Fruit fly (Drosophila melanogaster) whole organism, embryonic: Measurements from ENCODE around the gene CG16972.

Experiments used
- Atf-2 ChIP-seq: fragments of 200-800 bp; sonication (Bioruptor generic); optimal IDR thresholded peaks from 2 replicates; lab custom pipeline; 2016; ENCODE audit warnings: missing biosample characterization, missing genetic modification characterization
- Atf6 ChIP-seq: fragments of 200-800 bp; sonication (Bioruptor generic); IDR thresholded peaks from 2 replicates; pipeline ENCODE4 v1.3.6; 2022; ENCODE audit warnings: missing biosample characterization, missing genetic modification characterization
- Awh ChIP-seq: fragments of 200-800 bp; sonication (Bioruptor generic); IDR thresholded peaks from 2 replicates; pipeline ENCODE4, ENCODE4 v1.3.6; 2022; ENCODE audit warnings: missing biosample characterization, missing genetic modification characterization
- Blimp-1 ChIP-seq: fragments of 200-800 bp; sonication (Bioruptor generic); optimal IDR thresholded peaks from 3 replicates; lab custom pipeline; 2018; ENCODE audit warnings: missing biosample characterization, missing genetic modification characterization, mild to moderate bottlenecking, moderate library complexity, missing genetic modification reagents
- C15 ChIP-seq: fragments of 200-800 bp; sonication (Bioruptor generic); IDR thresholded peaks from 3 replicates; pipeline ENCODE4 v1.3.6; 2022; ENCODE audit warnings: missing biosample characterization, missing genetic modification characterization
- CG12104 ChIP-seq: fragments of 200-800 bp; sonication (Bioruptor generic); optimal IDR thresholded peaks from 3 replicates; lab custom pipeline; 2016; ENCODE audit warnings: missing biosample characterization, missing genetic modification characterization
- CG13296 ChIP-seq: fragments of 200-800 bp; sonication (Bioruptor generic); optimal IDR thresholded peaks from 3 replicates; lab custom pipeline; 2018; ENCODE audit warnings: missing biosample characterization, mild to moderate bottlenecking, missing genetic modification characterization
- CG14667 ChIP-seq: fragments of 200-800 bp; sonication (Bioruptor generic); IDR thresholded peaks from 2 replicates; pipeline ENCODE4 v1.3.6; 2022; ENCODE audit warnings: missing biosample characterization, missing genetic modification characterization
- CG15011 ChIP-seq: fragments of 200-800 bp; sonication (Bioruptor generic); optimal IDR thresholded peaks from 3 replicates; lab custom pipeline; 2018; ENCODE audit warnings: missing biosample characterization, mild to moderate bottlenecking, missing genetic modification characterization
- CG1602 ChIP-seq: fragments of 200-800 bp; sonication (Bioruptor generic); optimal IDR thresholded peaks from 3 replicates; lab custom pipeline; 2016; ENCODE audit warnings: missing biosample characterization, missing genetic modification characterization
- CG17361 ChIP-seq: fragments of 200-800 bp; sonication (Bioruptor generic); IDR thresholded peaks from 3 replicates; pipeline ENCODE4 v1.3.6; 2022; ENCODE audit warnings: missing biosample characterization, missing genetic modification characterization
- CG18476 ChIP-seq: fragments of 200-800 bp; sonication (Bioruptor generic); optimal IDR thresholded peaks from 2 replicates; lab custom pipeline; 2016; ENCODE audit warnings: missing biosample characterization, mild to moderate bottlenecking, missing genetic modification characterization
- CG18619 ChIP-seq: fragments of 200-800 bp; sonication (Bioruptor generic); optimal IDR thresholded peaks from 3 replicates; lab custom pipeline; 2017; ENCODE audit warnings: missing biosample characterization, mild to moderate bottlenecking, missing genetic modification characterization
- CG2875 ChIP-seq: fragments of 200-800 bp; sonication (Bioruptor generic); optimal IDR thresholded peaks from 2 replicates; lab custom pipeline; 2017; ENCODE audit warnings: missing biosample characterization, mild to moderate bottlenecking, missing genetic modification characterization, missing genetic modification reagents
- CG31441 ChIP-seq: fragments of 200-800 bp; sonication (Bioruptor generic); IDR thresholded peaks from 2 replicates; pipeline ENCODE4 v1.3.6; 2022; ENCODE audit warnings: missing biosample characterization, missing genetic modification characterization
- CG3163 ChIP-seq: fragments of 200-800 bp; sonication (Bioruptor generic); optimal IDR thresholded peaks from 3 replicates; lab custom pipeline; 2016; ENCODE audit warnings: missing biosample characterization, missing genetic modification characterization
- CG32532 ChIP-seq: fragments of 200-800 bp; sonication (Bioruptor generic); IDR thresholded peaks from 2 replicates; pipeline ENCODE4 v1.3.6; 2022; ENCODE audit warnings: missing biosample characterization, missing genetic modification characterization
- CG32767 ChIP-seq: fragments of 200-800 bp; sonication (Bioruptor generic); IDR thresholded peaks from 2 replicates; pipeline ENCODE4 v1.3.6; 2022; ENCODE audit warnings: missing biosample characterization, missing genetic modification characterization
- CG6272 ChIP-seq: fragments of 200-800 bp; sonication (Bioruptor generic); IDR thresholded peaks from 2 replicates; pipeline ENCODE4 v1.3.6; 2022; ENCODE audit warnings: missing biosample characterization, missing genetic modification characterization
- CG6683 ChIP-seq: fragments of 200-800 bp; sonication (Bioruptor generic); optimal IDR thresholded peaks from 2 replicates; lab custom pipeline; 2017; ENCODE audit warnings: missing biosample characterization, mild to moderate bottlenecking, missing genetic modification characterization, missing genetic modification reagents
- CG7839 ChIP-seq: fragments of 200-800 bp; sonication (Bioruptor generic); optimal IDR thresholded peaks from 3 replicates; lab custom pipeline; 2018; ENCODE audit warnings: missing biosample characterization, mild to moderate bottlenecking, missing genetic modification characterization, moderate library complexity
- CG9609 ChIP-seq: fragments of 200-800 bp; sonication (Bioruptor generic); optimal IDR thresholded peaks from 3 replicates; lab custom pipeline; 2016; ENCODE audit warnings: missing biosample characterization, missing genetic modification characterization
- CHES-1-like ChIP-seq: fragments of 200-800 bp; sonication (Bioruptor generic); optimal IDR thresholded peaks from 2 replicates; lab custom pipeline; 2016; ENCODE audit warnings: missing biosample characterization, missing genetic modification characterization
- Dad ChIP-seq: fragments of 200-800 bp; sonication (Bioruptor generic); optimal IDR thresholded peaks from 3 replicates; lab custom pipeline; 2016; ENCODE audit warnings: missing biosample characterization, missing genetic modification characterization
- Dll ChIP-seq: fragments of 200-800 bp; sonication (Bioruptor generic); IDR thresholded peaks from 4 replicates; pipeline ENCODE4 v1.3.6; 2022; ENCODE audit warnings: missing biosample characterization, missing genetic modification characterization; ENCODE audit not compliant: partially characterized antibody
- Doc2 ChIP-seq: fragments of 200-800 bp; sonication (Bioruptor generic); IDR thresholded peaks from 2 replicates; pipeline ENCODE4 v1.3.6; 2022; ENCODE audit warnings: missing biosample characterization, missing genetic modification characterization
- Doc3 ChIP-seq: fragments of 200-800 bp; sonication (Bioruptor generic); IDR thresholded peaks from 3 replicates; pipeline ENCODE4 v1.3.6; 2022; ENCODE audit warnings: missing biosample characterization, missing genetic modification characterization; ENCODE audit not compliant: partially characterized antibody
- Eip74EF ChIP-seq, 2 experiments: fragments of 200-800 bp in 1 of 2; fragments of >200 bp in 1 of 2; sonication (Bioruptor generic) in 1 of 2; optimal IDR thresholded peaks; 2 replicates each; lab custom pipeline; 2017 to 2019; ENCODE audit warnings: missing biosample characterization in 2 of 2, missing genetic modification characterization in 2 of 2, mild to moderate bottlenecking in 1 of 2, moderate library complexity in 1 of 2
- Fer3 ChIP-seq: fragments of 200-800 bp; sonication (Bioruptor generic); optimal IDR thresholded peaks from 2 replicates; lab custom pipeline; 2018; ENCODE audit warnings: missing biosample characterization, mild to moderate bottlenecking, missing genetic modification characterization, moderate library complexity
- Hr51 ChIP-seq, 2 experiments: fragments of 200-800 bp; sonication (Bioruptor generic); optimal IDR thresholded peaks; 2 replicates in 1 of 2; 3 replicates in 1 of 2; lab custom pipeline; 2016 to 2018; ENCODE audit warnings: missing biosample characterization in 2 of 2, missing genetic modification characterization in 2 of 2, mild to moderate bottlenecking in 1 of 2, moderate library complexity in 1 of 2
- Mrtf ChIP-seq: fragments of 200-800 bp; sonication (Bioruptor generic); IDR thresholded peaks from 3 replicates; pipeline ENCODE4 v1.3.6; 2022; ENCODE audit warnings: missing biosample characterization, missing genetic modification characterization
- PHDP ChIP-seq: fragments of 200-800 bp; sonication (Bioruptor generic); optimal IDR thresholded peaks from 3 replicates; lab custom pipeline; 2018; ENCODE audit warnings: missing biosample characterization, mild to moderate bottlenecking, missing genetic modification characterization, moderate library complexity
- Sin3A ChIP-seq: fragments of >200 bp; optimal IDR thresholded peaks from 2 replicates; lab custom pipeline; 2018
- Xbp1 ChIP-seq: fragments of 200-800 bp; sonication (Bioruptor generic); optimal IDR thresholded peaks from 3 replicates; lab custom pipeline; 2016; ENCODE audit warnings: missing biosample characterization, mild to moderate bottlenecking, missing genetic modification characterization
- chinmo ChIP-seq: fragments of 200-800 bp; sonication (Bioruptor generic); IDR thresholded peaks from 4 replicates; pipeline ENCODE4 v1.3.6; 2022; ENCODE audit warnings: missing biosample characterization, missing genetic modification characterization; ENCODE audit not compliant: partially characterized antibody
- cwo ChIP-seq: fragments of 200-800 bp; sonication (Bioruptor generic); optimal IDR thresholded peaks from 3 replicates; lab custom pipeline; 2017; ENCODE audit warnings: missing biosample characterization, missing genetic modification characterization, mild to moderate bottlenecking, moderate library complexity, missing genetic modification reagents
- dysf ChIP-seq: fragments of 200-800 bp; sonication (Bioruptor generic); IDR thresholded peaks from 3 replicates; pipeline ENCODE4 v1.3.6; 2022; ENCODE audit warnings: missing biosample characterization, missing genetic modification characterization
- ems ChIP-seq: fragments of 200-800 bp; sonication (Bioruptor generic); optimal IDR thresholded peaks from 3 replicates; lab custom pipeline; 2016; ENCODE audit warnings: missing biosample characterization, missing genetic modification characterization
- insv ChIP-seq, 2 experiments: fragments of 200-800 bp; sonication (Bioruptor generic); optimal IDR thresholded peaks; 3 replicates each; lab custom pipeline; 2016 to 2018; ENCODE audit warnings: missing biosample characterization in 2 of 2, missing genetic modification characterization in 2 of 2
- kah ChIP-seq: fragments of 200-800 bp; sonication (Bioruptor generic); optimal IDR thresholded peaks from 2 replicates; lab custom pipeline; 2018; ENCODE audit warnings: missing biosample characterization, mild to moderate bottlenecking, missing genetic modification characterization
- kay ChIP-seq: fragments of 200-800 bp; sonication (Bioruptor generic); optimal IDR thresholded peaks from 2 replicates; lab custom pipeline; 2016; ENCODE audit warnings: missing biosample characterization, missing genetic modification characterization
- lab ChIP-seq: fragments of 200-800 bp; sonication (Bioruptor generic); optimal IDR thresholded peaks from 3 replicates; lab custom pipeline; 2017; ENCODE audit warnings: missing biosample characterization, missing genetic modification characterization, mild to moderate bottlenecking, moderate library complexity, missing genetic modification reagents
- lov ChIP-seq, 2 experiments: fragments of 200-800 bp in 1 of 2; fragments of >200 bp in 1 of 2; sonication (Bioruptor generic) in 1 of 2; IDR thresholded peaks in 1 of 2; optimal IDR thresholded peaks in 1 of 2; 2 replicates in 1 of 2; 3 replicates in 1 of 2; pipeline versions ENCODE4 v1.3.6 to Lab custom; 2017 to 2022; ENCODE audit warnings: missing biosample characterization in 1 of 2, missing genetic modification characterization in 1 of 2
- nerfin-2 ChIP-seq: fragments of 200-800 bp; sonication (Bioruptor generic); IDR thresholded peaks from 2 replicates; pipeline ENCODE4 v1.3.6; 2022; ENCODE audit warnings: missing biosample characterization, missing genetic modification characterization; ENCODE audit not compliant: partially characterized antibody
- org-1 ChIP-seq: fragments of 200-800 bp; sonication (Bioruptor generic); optimal IDR thresholded peaks from 2 replicates; lab custom pipeline; 2017; ENCODE audit warnings: missing biosample characterization, missing genetic modification characterization
- phol ChIP-seq: fragments of 200-800 bp; sonication (Bioruptor generic); optimal IDR thresholded peaks from 3 replicates; lab custom pipeline; 2018; ENCODE audit warnings: missing biosample characterization, mild to moderate bottlenecking, missing genetic modification characterization, moderate library complexity
- prd ChIP-seq, 3 experiments: fragments of >200 bp in 2 of 3; fragments of 200-800 bp in 1 of 3; sonication (Bioruptor generic) in 1 of 3; optimal IDR thresholded peaks in 2 of 3; IDR thresholded peaks in 1 of 3; 2 replicates in 2 of 3; 3 replicates in 1 of 3; pipeline versions ENCODE4 v1.3.6 to Lab custom; 2017 to 2022; ENCODE audit warnings: missing biosample characterization in 1 of 3, missing genetic modification characterization in 1 of 3
- rib ChIP-seq: fragments of 200-800 bp; sonication (Bioruptor generic); IDR thresholded peaks from 2 replicates; pipeline ENCODE4 v1.3.6; 2022; ENCODE audit warnings: missing biosample characterization, missing genetic modification characterization
- unc-4 ChIP-seq: fragments of 200-800 bp; sonication (Bioruptor generic); IDR thresholded peaks from 2 replicates; pipeline ENCODE4 v1.3.6; 2022; ENCODE audit warnings: missing biosample characterization, missing genetic modification characterization; ENCODE audit not compliant: partially characterized antibody

The CG16972 gene

dm6 chr2L:13156349-13156748 lies 46.7 kb downstream of the CG16972 start (continued):
- TF ChIP-seq CG7839 (tag; lab: Kevin White, UChicago) = peak; percentile 46
- TF ChIP-seq CG9609 = no peak
- no peak for TF ChIP-seq prd (optimal IDR thresholded peaks at IDR 0.05; lab: Kevin White, UChicago)
- TF ChIP-seq prd (GFP tag; IDR thresholded peaks at IDR 0.05; lab: Robert Waterston, UW) = no peak
- TF ChIP-seq C15 (GFP tag; lab: Robert Waterston, UW) = no peak
- TF ChIP-seq rib (GFP tag; lab: Robert Waterston, UW) = no peak
- peak; percentile 46 for TF ChIP-seq PHDP (tag; lab: Kevin White, UChicago)
- no peak for TF ChIP-seq Dll (GFP tag; lab: Robert Waterston, UW)
- no peak for TF ChIP-seq CG32532 (GFP tag; lab: Robert Waterston, UW)
- no peak for TF ChIP-seq Eip74EF (GFP tag; optimal IDR thresholded peaks at IDR 0.05; lab: Kevin White, UChicago)
- no peak for TF ChIP-seq org-1 (GFP tag; lab: Kevin White, UChicago)
- TF ChIP-seq Doc3 (GFP tag; lab: Robert Waterston, UW) = no peak
- no peak for TF ChIP-seq CG6683
- TF ChIP-seq Sin3A (lab: Kevin White, UChicago) = no peak
- TF ChIP-seq CG32767 = no peak
- no peak for TF ChIP-seq cwo (GFP tag; lab: Kevin White, UChicago)
- no peak for TF ChIP-seq nerfin-2 (GFP tag; lab: Robert Waterston, UW)
- TF ChIP-seq CG14667 (GFP tag; lab: Robert Waterston, UW) = no peak
- no peak for TF ChIP-seq ems (GFP tag; lab: Kevin White, UChicago)
- no peak for TF ChIP-seq CG18619 (GFP tag; lab: Kevin White, UChicago)
- no peak for TF ChIP-seq Dad (GFP tag; lab: Kevin White, UChicago)
- TF ChIP-seq phol = no peak
- TF ChIP-seq CG17361 = 0 out of 3 replicates have a peak, but pooled peaks have one; percentile 37
- TF ChIP-seq CG6272 (GFP tag; lab: Robert Waterston, UW) = no peak
- TF ChIP-seq Doc2 = no peak
- no peak for TF ChIP-seq CG2875
- TF ChIP-seq Xbp1 = no peak
- no peak for TF ChIP-seq insv (GFP tag; optimal IDR thresholded peaks at IDR 0.05; lab: Kevin White, UChicago)
- TF ChIP-seq CHES-1-like (GFP tag; lab: Kevin White, UChicago) = no peak
- TF ChIP-seq CG12104 (GFP tag; lab: Kevin White, UChicago) = no peak
- TF ChIP-seq Fer3 (tag; lab: Kevin White, UChicago) = peak; percentile 11
- TF ChIP-seq unc-4 = no peak
- no peak for TF ChIP-seq lov (optimal IDR thresholded peaks at IDR 0.05; lab: Kevin White, UChicago)
- no peak for TF ChIP-seq lov (GFP tag; IDR thresholded peaks at IDR 0.05; lab: Robert Waterston, UW)
- TF ChIP-seq CG31441 (GFP tag; lab: Robert Waterston, UW) = peak; percentile 33; the same call in 1 of the 2 replicates
- no peak for TF ChIP-seq CG18476 (GFP tag; lab: Kevin White, UChicago)
- no peak for TF ChIP-seq Atf-2
- TF ChIP-seq chinmo (GFP tag; lab: Robert Waterston, UW) = 0 out of 4 replicates have a peak, but pooled peaks have one; percentile 48
- TF ChIP-seq CG1602 (GFP tag; lab: Kevin White, UChicago) = no peak
- TF ChIP-seq CG3163 = no peak
- peak in 1 of 2 experiments; percentile 41 for TF ChIP-seq Hr51 (GFP tag; optimal IDR thresholded peaks at IDR 0.05; lab: Kevin White, UChicago)
- peak; percentile 51 for TF ChIP-seq lab (GFP tag; lab: Kevin White, UChicago)
- TF ChIP-seq Mrtf = no peak
- TF ChIP-seq Atf6 (GFP tag; lab: Robert Waterston, UW) = 0 out of 2 replicates have a peak, but pooled peaks have one; percentile 38
- no peak for TF ChIP-seq Awh (GFP tag; lab: Robert Waterston, UW)
- no peak for TF ChIP-seq kah (GFP tag; lab: Kevin White, UChicago)
- TF ChIP-seq CG15011 (GFP tag; lab: Kevin White, UChicago) = no peak
- TF ChIP-seq Blimp-1 (GFP tag; lab: Kevin White, UChicago) = peak; percentile 33
- TF ChIP-seq kay (GFP tag; lab: Kevin White, UChicago) = no peak
- no peak for TF ChIP-seq CG13296 (GFP tag; lab: Kevin White, UChicago)
- peak; percentile 58; the same call in 1 of the 3 replicates for TF ChIP-seq dysf (GFP tag; lab: Robert Waterston, UW)
